Worm (Caenorhabditis elegans) whole organism, L4 larva: ENCODE data around the gene F22E5.6.

ENCODE experiments used
- R02D3.7 ChIP-seq: fragments of 150-350 bp; sonication (generic microtip); optimal IDR thresholded peaks from 3 replicates; lab custom pipeline; 2014; ENCODE audit warnings: missing biosample characterization, missing genetic modification characterization
- cey-2 ChIP-seq: sonication (generic microtip); optimal IDR thresholded peaks from 3 replicates; lab custom pipeline; 2017; ENCODE audit warnings: missing genetic modification characterization, mild to moderate bottlenecking, missing compliant biosample characterization, antibody characterized with exemption, borderline replicate concordance; ENCODE audit not compliant: insufficient read depth
- dpl-1 ChIP-seq: fragments of 150-350 bp; optimal IDR thresholded peaks from 2 replicates; lab custom pipeline; 2014; ENCODE audit warnings: missing biosample characterization, missing genetic modification reagents, missing genetic modification characterization
- egl-43 ChIP-seq: fragments of 200-800 bp; sonication (Bioruptor generic); IDR thresholded peaks from 2 replicates; pipeline ENCODE4 v1.3.6; 2022; ENCODE audit warnings: missing genetic modification reagents, missing genetic modification characterization, missing compliant biosample characterization
- lin-39 ChIP-seq: fragments of 150-350 bp; optimal IDR thresholded peaks from 2 replicates; lab custom pipeline; 2014; ENCODE audit warnings: missing biosample characterization, missing genetic modification reagents, missing genetic modification characterization
- mdl-1 ChIP-seq, 2 experiments: fragments of 150-350 bp in 1 of 2; sonication (generic microtip) in 1 of 2; optimal IDR thresholded peaks; 2 replicates each; lab custom pipeline; 2014 to 2017; ENCODE audit warnings: missing biosample characterization in 2 of 2, missing genetic modification characterization in 2 of 2
- mxl-2 ChIP-seq: fragments of 200-800 bp; sonication (Bioruptor generic); conservative IDR thresholded peaks from 2 replicates; pipeline ENCODE4 v1.3.6; 2022; ENCODE audit warnings: missing genetic modification reagents, missing genetic modification characterization, missing compliant biosample characterization
- pha-4 ChIP-seq, 2 experiments: fragments of 150-350 bp in 1 of 2; fragments of 200-800 bp in 1 of 2; sonication (Bioruptor generic) in 1 of 2; IDR thresholded peaks in 1 of 2; optimal IDR thresholded peaks in 1 of 2; 2 replicates each; pipeline versions ENCODE4 v1.3.6 to Lab custom; 2014 to 2022; ENCODE audit warnings: missing genetic modification characterization in 2 of 2, missing genetic modification reagents in 2 of 2, missing biosample characterization in 1 of 2, missing compliant biosample characterization in 1 of 2
- php-3 ChIP-seq: fragments of 200-800 bp; sonication (Bioruptor generic); IDR thresholded peaks from 2 replicates; pipeline ENCODE4 v1.3.6; 2022; ENCODE audit warnings: missing genetic modification reagents, missing genetic modification characterization, missing compliant biosample characterization
- pqm-1 ChIP-seq: sonication (generic microtip); optimal IDR thresholded peaks from 2 replicates; lab custom pipeline; 2017; ENCODE audit warnings: missing biosample characterization, missing genetic modification characterization
- snpc-1.2 ChIP-seq: fragments of 200-800 bp; sonication (Bioruptor generic); IDR thresholded peaks from 2 replicates; pipeline ENCODE4 v1.3.6; 2022; ENCODE audit warnings: missing genetic modification reagents, missing genetic modification characterization, missing compliant biosample characterization
- snpc-4 ChIP-seq: fragments of 150-350 bp; optimal IDR thresholded peaks from 2 replicates; lab custom pipeline; 2014; ENCODE audit warnings: missing biosample characterization, missing genetic modification characterization
- zag-1 ChIP-seq: fragments of 150-350 bp; optimal IDR thresholded peaks from 2 replicates; lab custom pipeline; 2014; ENCODE audit warnings: missing biosample characterization, missing genetic modification characterization

- TF ChIP-seq pqm-1 (tag; lab: Kevin White, UChicago): no peak
- TF ChIP-seq zag-1: no peak
- no peak for TF ChIP-seq lin-39 (tag; lab: Kevin White, UChicago)
- TF ChIP-seq mdl-1 (tag; optimal IDR thresholded peaks at IDR 0.05; lab: Kevin White, UChicago): no peak
- no peak for TF ChIP-seq dpl-1 (GFP tag; lab: Kevin White, UChicago)
- TF ChIP-seq snpc-4 (tag; lab: Kevin White, UChicago): no peak
- TF ChIP-seq R02D3.7: no peak
- no peak for TF ChIP-seq mxl-2
- TF ChIP-seq php-3: no peak
- TF ChIP-seq cey-2 (tag; lab: Kevin White, UChicago): no peak
- TF ChIP-seq pha-4 (GFP tag; IDR thresholded peaks at IDR 0.05; lab: Robert Waterston, UW): no peak
- TF ChIP-seq pha-4 (tag; optimal IDR thresholded peaks at IDR 0.05; lab: Kevin White, UChicago): no peak
- no peak for TF ChIP-seq egl-43 (GFP tag; lab: Robert Waterston, UW)
- TF ChIP-seq snpc-1.2 (GFP tag; lab: Robert Waterston, UW): no peak
These were observed 5.1 kb upstream of the F22E5.6 start, which contains the start of gene F22E5.11 for ce11 chrII:2644498-2644897.
